Worm (Caenorhabditis elegans) whole organism, L1 larva: ENCODE measurements around the gene lgc-9.

Experiments
- aly-2 ChIP-seq: fragments of 150-350 bp; optimal IDR thresholded peaks from 2 replicates; lab custom pipeline; 2014; ENCODE audit warnings: missing biosample characterization, missing genetic modification characterization
- ces-1 ChIP-seq: fragments of 150-350 bp; optimal IDR thresholded peaks from 2 replicates; lab custom pipeline; 2014; ENCODE audit warnings: missing biosample characterization, missing genetic modification reagents, missing genetic modification characterization
- lin-39 ChIP-seq: fragments of 150-350 bp; optimal IDR thresholded peaks from 2 replicates; lab custom pipeline; 2014; ENCODE audit warnings: missing biosample characterization, missing genetic modification reagents, missing genetic modification characterization
- nhr-76 ChIP-seq: sonication (generic microtip); optimal IDR thresholded peaks from 2 replicates; lab custom pipeline; 2017; ENCODE audit warnings: missing biosample characterization, missing genetic modification characterization
- nhr-85 ChIP-seq: sonication (generic microtip); peaks from one replicate; lab custom pipeline; 2016; ENCODE audit warnings: missing genetic modification characterization, inconsistent platforms, missing compliant biosample characterization

ce11 chrIV:3382338-3382907 is 33.1 kb upstream of the lgc-9 start, which contains the start of gene B0546.3:
- TF ChIP-seq lin-39 (tag; lab: Kevin White, UChicago) (no peak), nhr-76 (tag; lab: Kevin White, UChicago) (no peak), aly-2 (tag; lab: Kevin White, UChicago) (no peak), nhr-85 (tag; lab: Kevin White, UChicago) (peak; percentile 43), ces-1 (no peak)
